Worm (Caenorhabditis elegans) whole organism, young adult: ENCODE data around the gene fbxa-4.

Experiments used
- F49E8.2 ChIP-seq: sonication (generic microtip); optimal IDR thresholded peaks from 3 replicates; lab custom pipeline; 2017; ENCODE audit warnings: missing genetic modification characterization, mild to moderate bottlenecking, missing compliant biosample characterization, antibody characterized with exemption, moderate library complexity; ENCODE audit not compliant: insufficient read depth
- akir-1 ChIP-seq: fragments of 200-800 bp; sonication (Bioruptor generic); optimal IDR thresholded peaks from 2 replicates; lab custom pipeline; 2018; ENCODE audit warnings: mild to moderate bottlenecking, missing genetic modification characterization, moderate library complexity, missing compliant biosample characterization
- lin-54 ChIP-seq: fragments of 200-800 bp; sonication (Bioruptor generic); optimal IDR thresholded peaks from 2 replicates; lab custom pipeline; 2018; ENCODE audit warnings: mild to moderate bottlenecking, missing genetic modification characterization, missing compliant biosample characterization
- mcd-1 ChIP-seq: fragments of 200-800 bp; sonication (Bioruptor generic); IDR thresholded peaks from 2 replicates; pipeline ENCODE4 v1.3.6; 2022; ENCODE audit warnings: missing genetic modification reagents, missing genetic modification characterization, missing compliant biosample characterization
- rpc-1 ChIP-seq, 2 experiments: fragments of 150-350 bp in 1 of 2; sonication (generic microtip) in 1 of 2; optimal IDR thresholded peaks; 2 replicates each; lab custom pipeline; 2014 to 2018; ENCODE audit warnings: missing biosample characterization in 1 of 2, missing genetic modification characterization in 1 of 2, missing genetic modification reagents in 1 of 2, missing genotype in 1 of 2
- tlf-1 ChIP-seq: fragments of 200-800 bp; sonication (Bioruptor generic); optimal IDR thresholded peaks from 2 replicates; lab custom pipeline; 2018; ENCODE audit warnings: mild to moderate bottlenecking, missing genetic modification characterization, missing compliant biosample characterization
- ztf-26 ChIP-seq: sonication (generic microtip); optimal IDR thresholded peaks from 2 replicates; lab custom pipeline; 2017; ENCODE audit warnings: missing genetic modification characterization, missing compliant biosample characterization

DNA sequence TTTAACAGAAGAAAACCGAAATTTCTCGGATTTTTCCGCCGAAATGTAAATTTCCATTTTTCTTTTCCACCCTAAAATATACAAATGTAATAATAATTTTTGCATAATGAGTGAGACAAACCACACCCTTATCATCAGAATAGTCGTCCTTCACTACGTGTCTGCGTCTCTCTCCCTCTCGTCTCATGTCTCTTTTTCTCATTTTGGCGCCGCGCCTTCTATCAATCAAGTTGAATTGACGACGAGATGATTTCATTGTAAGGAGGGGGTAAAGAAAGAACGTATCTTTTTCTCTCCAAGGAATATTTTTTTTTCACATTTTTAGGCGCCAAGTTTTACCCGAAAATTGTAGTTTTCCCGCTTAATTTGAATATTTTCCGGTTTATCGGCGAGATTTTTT lies 26.9 kb upstream of the fbxa-4 start:
- TF ChIP-seq akir-1 (GFP tag; lab: Kevin White, UChicago) = no peak
- TF ChIP-seq tlf-1 (GFP tag; lab: Kevin White, UChicago) = no peak
- TF ChIP-seq mcd-1 (GFP tag; lab: Robert Waterston, UW) = no peak
- TF ChIP-seq lin-54 (GFP tag; lab: Kevin White, UChicago) = no peak
- TF ChIP-seq F49E8.2 (tag; lab: Kevin White, UChicago) = no peak
- no peak for TF ChIP-seq ztf-26 (tag; lab: Kevin White, UChicago)
- TF ChIP-seq rpc-1 (optimal IDR thresholded peaks at IDR 0.05; lab: Kevin White, UChicago) = no peak
- TF ChIP-seq rpc-1 (tag; optimal IDR thresholded peaks at IDR 0.05; lab: Kevin White, UChicago) = no peak
